Worm (Caenorhabditis elegans) whole organism, L2 larva: ENCODE data around the gene acds-10.

Source experiments
- ZK546.5 ChIP-seq: sonication (generic microtip); optimal IDR thresholded peaks from 2 replicates; lab custom pipeline; 2017; ENCODE audit warnings: missing biosample characterization, missing genetic modification characterization
- lin-13 ChIP-seq: fragments of 150-350 bp; optimal IDR thresholded peaks from 2 replicates; lab custom pipeline; 2014; ENCODE audit warnings: missing biosample characterization, missing genetic modification reagents, missing genetic modification characterization
- nhr-25 ChIP-seq: fragments of 150-350 bp; sonication (generic microtip); optimal IDR thresholded peaks from 3 replicates; lab custom pipeline; 2014; ENCODE audit warnings: missing biosample characterization, missing genetic modification characterization
- ztf-1 ChIP-seq: fragments of 200-800 bp; sonication (Bioruptor generic); conservative IDR thresholded peaks from 2 replicates; pipeline ENCODE4 v1.3.6; 2022; ENCODE audit warnings: missing genetic modification characterization, missing compliant biosample characterization

DNA sequence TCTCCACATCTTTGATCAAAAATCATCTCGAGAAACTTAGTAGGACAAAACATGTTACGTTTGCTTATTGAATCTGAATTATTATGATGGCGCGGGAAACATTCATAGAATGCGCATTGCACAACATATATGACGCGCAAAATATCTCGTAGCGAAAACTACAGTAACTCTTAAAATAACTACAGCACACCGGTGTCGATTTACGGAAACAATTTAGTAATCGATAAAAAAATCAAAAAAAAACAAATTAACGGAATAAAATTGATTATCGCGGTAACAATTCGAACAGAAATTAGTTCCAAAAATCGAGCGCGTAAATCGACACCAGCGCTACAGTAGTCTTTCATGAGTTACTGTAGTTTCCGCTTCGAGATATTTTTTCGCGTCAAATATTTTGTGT lies 25.5 kb upstream of the acds-10 start:
- TF ChIP-seq ztf-1 (GFP tag; lab: Robert Waterston, UW): no peak
- TF ChIP-seq lin-13 (GFP tag; lab: Kevin White, UChicago): no peak
- TF ChIP-seq nhr-25 (tag; lab: Kevin White, UChicago): no peak
- TF ChIP-seq ZK546.5: no peak
